Worm (Caenorhabditis elegans) whole organism, L1 larva: Measurements from ENCODE around the gene ZK380.2.
A peak's percentile ranks its signal among the peaks of the same experiment; 100 is the strongest.

ENCODE experiments used
- C04F5.9 ChIP-seq: sonication (generic microtip); optimal IDR thresholded peaks from 2 replicates; lab custom pipeline; 2016; ENCODE audit warnings: missing genetic modification characterization, missing compliant biosample characterization
- C16A3.4 ChIP-seq: fragments of 150-350 bp; optimal IDR thresholded peaks from 2 replicates; lab custom pipeline; 2014; ENCODE audit warnings: missing biosample characterization, missing genetic modification characterization
- F16B12.6 ChIP-seq: fragments of 150-350 bp; optimal IDR thresholded peaks from 2 replicates; lab custom pipeline; 2014; ENCODE audit warnings: missing biosample characterization, missing genetic modification characterization
- alr-1 ChIP-seq: fragments of 200-800 bp; sonication (Bioruptor generic); optimal IDR thresholded peaks from 2 replicates; lab custom pipeline; 2018; ENCODE audit warnings: borderline replicate concordance, mild to moderate bottlenecking, missing genetic modification characterization, missing compliant biosample characterization
- aly-2 ChIP-seq: fragments of 150-350 bp; optimal IDR thresholded peaks from 2 replicates; lab custom pipeline; 2014; ENCODE audit warnings: missing biosample characterization, missing genetic modification characterization
- ama-1 ChIP-seq: fragments of 150-350 bp; optimal IDR thresholded peaks from 2 replicates; lab custom pipeline; 2014
- blmp-1 ChIP-seq: fragments of 150-350 bp; optimal IDR thresholded peaks from 2 replicates; lab custom pipeline; 2014; ENCODE audit warnings: missing biosample characterization, missing genetic modification characterization
- ceh-63 ChIP-seq: fragments of 200-800 bp; sonication (Bioruptor generic); optimal IDR thresholded peaks from 2 replicates; lab custom pipeline; 2018; ENCODE audit warnings: mild to moderate bottlenecking, missing genetic modification characterization, missing compliant biosample characterization
- ceh-82 ChIP-seq, 3 experiments: fragments of 150-350 bp in 1 of 3; sonication (generic microtip) in 2 of 3; optimal IDR thresholded peaks; 2 replicates each; lab custom pipeline; 2014 to 2017; ENCODE audit warnings: missing biosample characterization in 3 of 3, missing genetic modification characterization in 3 of 3
- ceh-90 ChIP-seq: sonication (generic microtip); optimal IDR thresholded peaks from 2 replicates; lab custom pipeline; 2016; ENCODE audit warnings: missing genetic modification characterization, missing compliant biosample characterization
- dsc-1 ChIP-seq: sonication (generic microtip); optimal IDR thresholded peaks from 2 replicates; lab custom pipeline; 2016; ENCODE audit warnings: mild to moderate bottlenecking, missing genetic modification characterization, missing compliant biosample characterization
- efl-1 ChIP-seq, 4 experiments: fragments of 150-350 bp; optimal IDR thresholded peaks in 3 of 4; peaks in 1 of 4; 1 replicate in 1 of 4; 2 replicates in 3 of 4; lab custom pipeline; 2014; ENCODE audit warnings: missing biosample characterization in 2 of 4, missing genetic modification characterization in 2 of 4, missing genetic modification reagents in 2 of 4
- ets-5 ChIP-seq: fragments of 200-800 bp; sonication (Bioruptor generic); IDR thresholded peaks from 2 replicates; pipeline ENCODE4 v1.3.6; 2022; ENCODE audit warnings: missing genetic modification characterization, missing compliant biosample characterization
- fkh-10 ChIP-seq: sonication (generic microtip); optimal IDR thresholded peaks from 2 replicates; lab custom pipeline; 2017; ENCODE audit warnings: missing biosample characterization, missing genetic modification reagents, missing genetic modification characterization
- hlh-4 ChIP-seq: sonication (generic microtip); optimal IDR thresholded peaks from 2 replicates; lab custom pipeline; 2016; ENCODE audit warnings: mild to moderate bottlenecking, missing genetic modification characterization, missing compliant biosample characterization
- hpl-2 ChIP-seq: fragments of 150-350 bp; optimal IDR thresholded peaks from 2 replicates; lab custom pipeline; 2014; ENCODE audit warnings: missing biosample characterization, missing genetic modification reagents, missing genetic modification characterization
- irx-1 ChIP-seq: sonication (generic microtip); optimal IDR thresholded peaks from 2 replicates; lab custom pipeline; 2016; ENCODE audit warnings: missing genetic modification characterization, missing compliant biosample characterization
- lin-14 ChIP-seq: fragments of 200-800 bp; sonication (Bioruptor generic); optimal IDR thresholded peaks from 2 replicates; lab custom pipeline; 2018; ENCODE audit warnings: mild to moderate bottlenecking, missing genetic modification characterization, moderate library complexity, missing compliant biosample characterization
- lin-35 ChIP-seq, 2 experiments: fragments of 150-350 bp; optimal IDR thresholded peaks; 2 replicates each; lab custom pipeline; 2014; ENCODE audit warnings: missing biosample characterization in 2 of 2, missing genetic modification characterization in 2 of 2, missing genetic modification reagents in 2 of 2
- lir-3 ChIP-seq: sonication (generic microtip); optimal IDR thresholded peaks from 2 replicates; lab custom pipeline; 2016; ENCODE audit warnings: mild to moderate bottlenecking, missing genetic modification characterization, moderate library complexity, missing compliant biosample characterization; ENCODE audit not compliant: poor library complexity
- lsy-2 ChIP-seq, 2 experiments: fragments of 150-350 bp; optimal IDR thresholded peaks; 2 replicates each; lab custom pipeline; 2014; ENCODE audit warnings: missing biosample characterization in 2 of 2, missing genetic modification characterization in 2 of 2
- nhr-11 ChIP-seq: fragments of 150-350 bp; optimal IDR thresholded peaks from 2 replicates; lab custom pipeline; 2014; ENCODE audit warnings: missing biosample characterization, missing genetic modification characterization
- nhr-12 ChIP-seq: sonication (generic microtip); optimal IDR thresholded peaks from 2 replicates; lab custom pipeline; 2017; ENCODE audit warnings: missing biosample characterization, missing genetic modification characterization
- nhr-20 ChIP-seq: sonication (generic microtip); optimal IDR thresholded peaks from 2 replicates; lab custom pipeline; 2016; ENCODE audit warnings: mild to moderate bottlenecking, missing genetic modification characterization, missing compliant biosample characterization
- nhr-237 ChIP-seq: fragments of 150-350 bp; optimal IDR thresholded peaks from 2 replicates; lab custom pipeline; 2014; ENCODE audit warnings: missing biosample characterization, missing genetic modification characterization
- nhr-28 ChIP-seq: fragments of 150-350 bp; optimal IDR thresholded peaks from 2 replicates; lab custom pipeline; 2014; ENCODE audit warnings: missing biosample characterization, missing genetic modification characterization
- nhr-47 ChIP-seq: sonication (generic microtip); optimal IDR thresholded peaks from 2 replicates; lab custom pipeline; 2016; ENCODE audit warnings: mild to moderate bottlenecking, missing genetic modification characterization, moderate library complexity, missing compliant biosample characterization
- nhr-71 ChIP-seq: sonication (generic microtip); optimal IDR thresholded peaks from 2 replicates; lab custom pipeline; 2016; ENCODE audit warnings: mild to moderate bottlenecking, missing genetic modification characterization, moderate library complexity, missing compliant biosample characterization
- nhr-84 ChIP-seq: sonication (generic microtip); optimal IDR thresholded peaks from 2 replicates; lab custom pipeline; 2017; ENCODE audit warnings: missing biosample characterization, missing genetic modification characterization
- nhr-85 ChIP-seq: sonication (generic microtip); peaks from one replicate; lab custom pipeline; 2016; ENCODE audit warnings: missing genetic modification characterization, inconsistent platforms, missing compliant biosample characterization
- nhr-90 ChIP-seq: sonication (generic microtip); optimal IDR thresholded peaks from 2 replicates; lab custom pipeline; 2016; ENCODE audit warnings: mild to moderate bottlenecking, missing genetic modification characterization, missing compliant biosample characterization; ENCODE audit not compliant: poor library complexity
- pax-3 ChIP-seq: fragments of 200-800 bp; sonication (Bioruptor generic); optimal IDR thresholded peaks from 2 replicates; lab custom pipeline; 2018; ENCODE audit warnings: mild to moderate bottlenecking, missing genetic modification characterization, moderate library complexity, missing compliant biosample characterization
- rnt-1 ChIP-seq: sonication (generic microtip); optimal IDR thresholded peaks from 2 replicates; lab custom pipeline; 2016; ENCODE audit warnings: mild to moderate bottlenecking, missing genetic modification characterization, moderate library complexity, missing compliant biosample characterization
- sox-4 ChIP-seq: sonication (generic microtip); optimal IDR thresholded peaks from 2 replicates; lab custom pipeline; 2016; ENCODE audit warnings: missing genetic modification characterization, missing compliant biosample characterization
- sup-37 ChIP-seq: fragments of 200-800 bp; sonication (Bioruptor generic); optimal IDR thresholded peaks from 2 replicates; lab custom pipeline; 2018; ENCODE audit warnings: mild to moderate bottlenecking, missing genetic modification characterization, missing compliant biosample characterization
- tbx-2 ChIP-seq: sonication (generic microtip); optimal IDR thresholded peaks from 2 replicates; lab custom pipeline; 2016; ENCODE audit warnings: missing genetic modification characterization, missing compliant biosample characterization
- unc-86 ChIP-seq: sonication (generic microtip); optimal IDR thresholded peaks from 2 replicates; lab custom pipeline; 2016; ENCODE audit warnings: missing genetic modification characterization, missing compliant biosample characterization
- zag-1 ChIP-seq: fragments of 150-350 bp; optimal IDR thresholded peaks from 2 replicates; lab custom pipeline; 2014; ENCODE audit warnings: missing biosample characterization, missing genetic modification characterization
- zip-4 ChIP-seq: fragments of 200-800 bp; sonication (Bioruptor generic); optimal IDR thresholded peaks from 2 replicates; lab custom pipeline; 2018; ENCODE audit warnings: mild to moderate bottlenecking, missing genetic modification characterization, moderate library complexity, missing compliant biosample characterization

ZK380.2 gene

DNA sequence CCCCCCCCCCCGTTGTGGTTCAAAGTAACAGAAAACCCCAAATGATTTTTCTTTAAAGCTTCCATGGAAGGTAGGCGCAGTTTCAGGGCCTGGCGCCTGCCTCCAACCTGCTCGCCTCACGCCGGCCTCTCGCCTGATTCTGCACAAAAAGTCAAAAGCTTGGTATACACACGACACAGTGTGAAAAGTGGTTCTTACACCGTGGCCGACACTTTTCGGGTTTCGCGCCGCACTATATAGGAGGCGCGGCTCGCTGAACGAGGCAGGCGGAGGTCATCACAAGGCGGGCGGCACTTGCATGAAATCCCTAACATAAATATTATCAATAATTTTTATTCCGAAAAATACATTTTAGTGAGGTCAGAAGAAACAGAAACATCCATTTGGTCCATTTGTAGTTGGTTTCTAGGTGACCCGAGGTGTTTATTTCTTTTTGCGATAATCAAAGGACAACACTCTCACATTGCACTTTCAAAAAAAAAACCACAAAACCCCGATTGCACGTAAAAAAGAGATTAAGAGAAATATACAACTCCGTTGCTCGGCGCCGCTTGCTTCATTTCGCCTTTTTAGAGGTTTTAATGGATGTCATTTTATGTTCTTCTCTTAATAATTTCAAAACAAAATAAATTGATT, at the start of gene ZK380.2:
ZK380.2 (plus strand) TSS at position 586 of the 636 bp plus-strand sequence.
- TF ChIP-seq zag-1 (tag; lab: Kevin White, UChicago) (no peak), aly-2 (tag; lab: Kevin White, UChicago) (no peak), fkh-10 (no peak), nhr-237 (no peak), nhr-28 (tag; lab: Kevin White, UChicago) (no peak), hpl-2 (GFP tag; lab: Kevin White, UChicago) (no peak), F16B12.6 (no peak), alr-1 (tag; lab: Kevin White, UChicago) (no peak), irx-1 (tag; lab: Kevin White, UChicago) (no peak)
- TF ChIP-seq, all 84 proteins: peak for 0

DNA sequence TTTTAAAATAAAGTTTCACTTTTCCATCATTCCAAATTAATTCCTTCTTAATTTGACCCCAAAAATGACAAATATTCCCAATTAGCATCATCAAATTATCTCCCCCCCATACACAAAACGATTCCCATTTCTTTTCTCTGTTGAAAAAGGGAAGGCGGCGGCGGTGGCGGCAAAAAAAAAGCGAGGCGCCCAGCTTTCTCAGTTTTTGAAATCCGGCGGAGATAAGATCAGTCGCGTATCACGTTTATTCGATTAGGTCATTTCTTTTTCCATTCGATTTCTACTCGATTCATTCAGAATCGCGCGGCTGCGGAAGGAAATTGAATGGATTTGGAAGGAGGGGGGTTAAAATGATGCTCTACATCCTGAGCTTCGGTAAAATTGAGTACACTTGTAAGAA, 47.3 kb upstream of the ZK380.2 start:
- TF ChIP-seq ceh-90 (tag; lab: Kevin White, UChicago) (no peak), blmp-1 (tag; lab: Kevin White, UChicago) (peak; percentile 96), nhr-47 (tag; lab: Kevin White, UChicago) (no peak)

DNA sequence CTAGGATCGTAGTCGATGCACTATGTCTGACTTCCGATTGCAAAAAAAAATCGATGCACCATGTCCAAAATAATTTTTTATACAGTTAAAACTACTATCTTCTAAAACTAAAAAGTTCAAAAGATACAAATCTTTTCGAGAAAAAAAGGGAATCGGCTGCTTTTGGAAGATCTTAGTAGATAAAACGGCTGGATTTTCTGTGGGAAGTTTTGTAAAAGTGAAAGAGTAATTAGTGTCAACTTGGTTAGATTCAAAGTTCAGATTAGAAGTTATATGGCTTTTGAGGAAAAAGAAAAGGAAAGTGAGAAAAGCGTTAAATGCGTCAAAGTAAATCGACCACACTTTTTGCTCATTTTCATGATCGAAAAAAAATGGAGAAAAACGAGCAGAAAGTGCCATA, 44.2 kb upstream of the ZK380.2 start:
- TF ChIP-seq C16A3.4 (tag; lab: Kevin White, UChicago), result no peak
- no peak for TF ChIP-seq dsc-1 (tag; lab: Kevin White, UChicago)
- peak; percentile 54 for TF ChIP-seq blmp-1 (tag; lab: Kevin White, UChicago)
- TF ChIP-seq efl-1 (optimal IDR thresholded peaks at IDR 0.05; lab: Kevin White, UChicago), result no peak
- no peak for TF ChIP-seq efl-1 (GFP tag; optimal IDR thresholded peaks at IDR 0.05 in 1 of 2; lab: Kevin White, UChicago)
- TF ChIP-seq lin-14 (GFP tag; lab: Kevin White, UChicago), result peak; percentile 2

DNA sequence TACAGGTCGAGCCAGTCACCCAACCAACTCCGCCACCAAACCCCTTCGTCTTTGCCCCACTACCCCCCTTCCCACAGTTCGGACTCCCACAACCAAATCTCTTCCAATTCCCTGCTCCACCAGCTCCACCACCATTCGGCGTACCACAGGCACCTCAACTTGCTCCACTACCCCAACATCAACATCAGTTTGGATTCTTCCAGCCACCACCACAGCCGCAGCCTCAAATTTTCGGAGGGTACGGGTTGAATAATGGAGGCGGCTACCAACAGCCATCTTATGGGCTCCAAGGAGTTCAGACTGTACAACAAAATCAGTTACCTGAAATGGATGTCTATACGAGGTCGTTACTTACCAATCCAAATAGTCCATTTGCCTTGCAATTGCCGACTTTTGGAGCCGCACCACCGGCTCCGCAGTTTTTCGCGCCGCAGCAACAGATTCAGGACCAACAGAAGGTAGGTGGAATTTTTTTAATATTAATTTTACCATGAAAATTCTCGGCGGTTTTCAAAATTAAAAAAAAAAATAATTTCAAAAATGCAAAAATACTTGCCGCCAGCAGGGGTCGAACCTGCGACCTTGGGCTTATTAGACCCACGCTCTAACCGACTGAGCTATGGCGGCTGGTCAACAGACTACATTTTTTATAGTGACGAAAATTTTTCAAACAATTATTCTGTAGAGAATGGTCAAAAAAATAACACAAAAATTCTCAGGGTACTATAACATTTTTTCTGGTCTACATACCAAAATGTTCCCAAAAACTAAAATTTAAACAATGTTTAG, 42.0 kb upstream of the ZK380.2 start:
- TF ChIP-seq blmp-1 (tag; lab: Kevin White, UChicago) (no peak), lin-14 (GFP tag; lab: Kevin White, UChicago) (no peak), ets-5 (GFP tag; lab: Robert Waterston, UW) (no peak), nhr-11 (tag; lab: Kevin White, UChicago) (no peak), tbx-2 (tag; lab: Kevin White, UChicago) (no peak), ceh-82 (tag; optimal IDR thresholded peaks at IDR 0.05; lab: Kevin White, UChicago) (no peak), hlh-4 (tag; lab: Kevin White, UChicago) (no peak), pax-3 (tag; lab: Kevin White, UChicago) (no peak), dsc-1 (tag; lab: Kevin White, UChicago) (no peak), rnt-1 (tag; lab: Kevin White, UChicago) (no peak), ama-1 (lab: Kevin White, UChicago) (no peak), unc-86 (no peak), nhr-85 (tag; lab: Kevin White, UChicago) (no peak), nhr-20 (tag; lab: Kevin White, UChicago) (no peak)

DNA sequence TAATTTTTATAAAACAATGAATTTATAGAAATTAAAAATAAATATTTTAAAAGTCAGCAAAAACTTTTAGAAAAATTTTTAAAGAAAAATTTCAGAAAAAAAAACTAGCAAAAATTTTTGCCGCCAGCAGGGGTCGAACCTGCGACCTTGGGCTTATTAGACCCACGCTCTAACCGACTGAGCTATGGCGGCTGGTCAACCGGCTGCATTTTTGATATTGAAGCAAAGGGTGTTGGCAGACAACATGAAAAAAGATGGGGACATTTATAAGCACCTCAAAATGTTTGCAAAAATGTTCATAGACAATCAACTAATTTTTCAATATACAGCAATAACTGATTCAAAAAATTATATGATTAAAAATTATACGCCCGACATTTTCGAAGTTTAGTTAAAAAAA, 41.3 kb upstream of the ZK380.2 start:
- TF ChIP-seq lir-3 (tag; lab: Kevin White, UChicago) (no peak), ets-5 (GFP tag; lab: Robert Waterston, UW) (no peak), dsc-1 (tag; lab: Kevin White, UChicago) (peak; percentile 8), nhr-12 (tag; lab: Kevin White, UChicago) (no peak), nhr-90 (peak; percentile 23), ceh-82 (tag; optimal IDR thresholded peaks at IDR 0.05; lab: Kevin White, UChicago) (no peak), lsy-2 (tag; optimal IDR thresholded peaks at IDR 0.05; lab: Kevin White, UChicago) (no peak), sup-37 (GFP tag; lab: Kevin White, UChicago) (no peak), lin-35 (GFP tag; optimal IDR thresholded peaks at IDR 0.05; lab: Kevin White, UChicago) (peak in 1 of 2 experiments; percentile 12), C04F5.9 (tag; lab: Kevin White, UChicago) (no peak), ceh-90 (tag; lab: Kevin White, UChicago) (no peak), C16A3.4 (tag; lab: Kevin White, UChicago) (no peak), nhr-47 (tag; lab: Kevin White, UChicago) (no peak), zip-4 (GFP tag; lab: Kevin White, UChicago) (no peak), sox-4 (tag; lab: Kevin White, UChicago) (no peak), nhr-84 (tag; lab: Kevin White, UChicago) (no peak), blmp-1 (tag; lab: Kevin White, UChicago) (no peak), nhr-71 (tag; lab: Kevin White, UChicago) (no peak), ceh-63 (no peak)
- TF ChIP-seq, all 84 proteins: peak for 3
